Fruit fly (Drosophila melanogaster) whole organism, embryonic: ENCODE data around the gene Dop1R2.

Experiments
- CG8281 ChIP-seq: fragments of 200-800 bp; sonication (Bioruptor generic); optimal IDR thresholded peaks from 2 replicates; lab custom pipeline; 2018; ENCODE audit warnings: missing biosample characterization, mild to moderate bottlenecking, missing genetic modification characterization, moderate library complexity
- HLH54F ChIP-seq: fragments of 200-800 bp; sonication (Bioruptor generic); optimal IDR thresholded peaks from 3 replicates; lab custom pipeline; 2016; ENCODE audit warnings: missing biosample characterization, missing genetic modification characterization
- Lhr ChIP-seq: fragments of 200-800 bp; sonication (Bioruptor generic); optimal IDR thresholded peaks from 3 replicates; lab custom pipeline; 2017; ENCODE audit warnings: mild to moderate bottlenecking, missing biosample characterization, missing genetic modification reagents, missing genetic modification characterization
- Lpt ChIP-seq: fragments of >200 bp; optimal IDR thresholded peaks from 2 replicates; lab custom pipeline; 2018; ENCODE audit warnings: missing biosample characterization, missing genetic modification characterization
- dan ChIP-seq: fragments of 200-800 bp; sonication (Bioruptor generic); IDR thresholded peaks from 2 replicates; pipeline ENCODE4 v1.3.6; 2022; ENCODE audit warnings: missing biosample characterization, missing genetic modification characterization
- gsb-n ChIP-seq: fragments of 200-800 bp; sonication (Bioruptor generic); optimal IDR thresholded peaks from 3 replicates; lab custom pipeline; 2018; ENCODE audit warnings: missing biosample characterization, mild to moderate bottlenecking, missing genetic modification characterization
- wdn ChIP-seq: fragments of 200-800 bp; sonication (Bioruptor generic); IDR thresholded peaks from 2 replicates; pipeline ENCODE4 v1.3.6; 2022; ENCODE audit warnings: missing biosample characterization, missing genetic modification characterization

- TF ChIP-seq Lhr (GFP tag; lab: Kevin White, UChicago) (no peak), Lpt (GFP tag; lab: Kevin White, UChicago) (no peak), wdn (GFP tag; lab: Robert Waterston, UW) (no peak), CG8281 (tag; lab: Kevin White, UChicago) (no peak), dan (no peak), HLH54F (GFP tag; lab: Kevin White, UChicago) (no peak), gsb-n (tag; lab: Kevin White, UChicago) (no peak)
These were observed 67.5 kb downstream of the Dop1R2 start for dm6 chr3R:29592139-29592814.
